Worm (Caenorhabditis elegans) whole organism, L1 larva: ENCODE results near the gene W01C8.1.

Source experiments
- ama-1 ChIP-seq: fragments of 150-350 bp; optimal IDR thresholded peaks from 2 replicates; lab custom pipeline; 2014
- efl-1 ChIP-seq, 4 experiments: fragments of 150-350 bp; optimal IDR thresholded peaks in 3 of 4; peaks in 1 of 4; 1 replicate in 1 of 4; 2 replicates in 3 of 4; lab custom pipeline; 2014; ENCODE audit warnings: missing biosample characterization in 2 of 4, missing genetic modification characterization in 2 of 4, missing genetic modification reagents in 2 of 4
- ets-5 ChIP-seq: fragments of 200-800 bp; sonication (Bioruptor generic); IDR thresholded peaks from 2 replicates; pipeline ENCODE4 v1.3.6; 2022; ENCODE audit warnings: missing genetic modification characterization, missing compliant biosample characterization
- fkh-10 ChIP-seq: sonication (generic microtip); optimal IDR thresholded peaks from 2 replicates; lab custom pipeline; 2017; ENCODE audit warnings: missing biosample characterization, missing genetic modification reagents, missing genetic modification characterization
- lin-13 ChIP-seq: fragments of 150-350 bp; optimal IDR thresholded peaks from 2 replicates; lab custom pipeline; 2014; ENCODE audit warnings: missing biosample characterization, missing genetic modification reagents, missing genetic modification characterization
- lin-15B ChIP-seq: fragments of 150-350 bp; sonication (generic microtip); optimal IDR thresholded peaks from 3 replicates; lab custom pipeline; 2014; ENCODE audit warnings: missing biosample characterization, missing genetic modification characterization
- lin-39 ChIP-seq: fragments of 150-350 bp; optimal IDR thresholded peaks from 2 replicates; lab custom pipeline; 2014; ENCODE audit warnings: missing biosample characterization, missing genetic modification reagents, missing genetic modification characterization
- lsy-2 ChIP-seq, 2 experiments: fragments of 150-350 bp; optimal IDR thresholded peaks; 2 replicates each; lab custom pipeline; 2014; ENCODE audit warnings: missing biosample characterization in 2 of 2, missing genetic modification characterization in 2 of 2
- nhr-12 ChIP-seq: sonication (generic microtip); optimal IDR thresholded peaks from 2 replicates; lab custom pipeline; 2017; ENCODE audit warnings: missing biosample characterization, missing genetic modification characterization
- nhr-76 ChIP-seq: sonication (generic microtip); optimal IDR thresholded peaks from 2 replicates; lab custom pipeline; 2017; ENCODE audit warnings: missing biosample characterization, missing genetic modification characterization
- tbx-2 ChIP-seq: sonication (generic microtip); optimal IDR thresholded peaks from 2 replicates; lab custom pipeline; 2016; ENCODE audit warnings: missing genetic modification characterization, missing compliant biosample characterization
- unc-86 ChIP-seq: sonication (generic microtip); optimal IDR thresholded peaks from 2 replicates; lab custom pipeline; 2016; ENCODE audit warnings: missing genetic modification characterization, missing compliant biosample characterization

ce11 chrX:5695416-5695815, 3.2 kb downstream of the W01C8.1 start:
- no peak for TF ChIP-seq lin-39
- no peak for TF ChIP-seq tbx-2 (tag; lab: Kevin White, UChicago)
- no peak for TF ChIP-seq nhr-12 (tag; lab: Kevin White, UChicago)
- TF ChIP-seq lin-13 (GFP tag; lab: Kevin White, UChicago) = no peak
- no peak for TF ChIP-seq unc-86 (tag; lab: Kevin White, UChicago)
- no peak for TF ChIP-seq ama-1
- TF ChIP-seq fkh-10 (GFP tag; lab: Kevin White, UChicago) = no peak
- TF ChIP-seq nhr-76 (tag; lab: Kevin White, UChicago) = no peak
- TF ChIP-seq ets-5 (GFP tag; lab: Robert Waterston, UW) = no peak
- no peak for TF ChIP-seq lin-15B (tag; lab: Kevin White, UChicago)
- no peak for TF ChIP-seq efl-1 (optimal IDR thresholded peaks at IDR 0.05; lab: Kevin White, UChicago)
- peak in 1 of 2 experiments; percentile 90 for TF ChIP-seq efl-1 (GFP tag; optimal IDR thresholded peaks at IDR 0.05 in 1 of 2; lab: Kevin White, UChicago)
- no peak for TF ChIP-seq lsy-2 (tag; optimal IDR thresholded peaks at IDR 0.05; lab: Kevin White, UChicago)
